Fruit fly (Drosophila melanogaster): ENCODE data around the gene Bx.

The Bx gene

dm6 chrX:18506639-18507528 is 8.3 kb upstream of the Bx start:
- peak; percentile 19 for TF ChIP-seq CG17801 (GFP tag; optimal IDR thresholded peaks at IDR 0.05; ENCODE audit: partially characterized antibody)

- TF ChIP-seq CG17801 (GFP tag; optimal IDR thresholded peaks at IDR 0.05; ENCODE audit: partially characterized antibody): no peak
Measured at dm6 chrX:18508565-18508964, 6.7 kb upstream of the Bx start.

- no peak for TF ChIP-seq CG17801 (GFP tag; optimal IDR thresholded peaks at IDR 0.05; ENCODE audit: partially characterized antibody)
Measured at dm6 chrX:18509430-18509829, 5.8 kb upstream of the Bx start.

dm6 chrX:18510884-18511283 is 4.3 kb upstream of the Bx start:
- peak; percentile 11 for TF ChIP-seq CG17801 (GFP tag; optimal IDR thresholded peaks at IDR 0.05; ENCODE audit: partially characterized antibody)

dm6 chrX:18512271-18512679 is 3.0 kb upstream of the Bx start, which contains the start of gene Ggt-1:
Ggt-1 (minus strand) TSS chrX:18512521.
- TF ChIP-seq CG17801 (GFP tag; optimal IDR thresholded peaks at IDR 0.05; ENCODE audit: partially characterized antibody): peak; percentile 61

- no peak for TF ChIP-seq CG17801 (GFP tag; optimal IDR thresholded peaks at IDR 0.05; ENCODE audit: partially characterized antibody)
Measured at dm6 chrX:18514767-18515166, 461 bp upstream of the Bx start, which contains the start of gene CG6470. CG6470 (minus strand) TSS chrX:18514867.

dm6 chrX:18515988-18516541 is 837 bp downstream of the Bx start:
- no peak for TF ChIP-seq CG17801 (GFP tag; optimal IDR thresholded peaks at IDR 0.05; ENCODE audit: partially characterized antibody)

- no peak for TF ChIP-seq CG17801 (GFP tag; optimal IDR thresholded peaks at IDR 0.05; ENCODE audit: partially characterized antibody)
Measured at dm6 chrX:18517415-18517814, 2.2 kb downstream of the Bx start.

- TF ChIP-seq CG17801 (GFP tag; optimal IDR thresholded peaks at IDR 0.05; ENCODE audit: partially characterized antibody): no peak
Measured at dm6 chrX:18520360-18520759, 5.1 kb downstream of the Bx start.

- no peak for TF ChIP-seq CG17801 (GFP tag; optimal IDR thresholded peaks at IDR 0.05; ENCODE audit: partially characterized antibody)
Measured at dm6 chrX:18522395-18523104, 7.3 kb downstream of the Bx start, which contains the start of gene CG6481. CG6481 (minus strand) TSS chrX:18522445.

- TF ChIP-seq CG17801 (GFP tag; optimal IDR thresholded peaks at IDR 0.05; ENCODE audit: partially characterized antibody): no peak
Measured at dm6 chrX:18523146-18523812, 8.1 kb downstream of the Bx start.

dm6 chrX:18524594-18525266 is 9.5 kb downstream of the Bx start:
- TF ChIP-seq CG17801 (GFP tag; optimal IDR thresholded peaks at IDR 0.05; ENCODE audit: partially characterized antibody): no peak

dm6 chrX:18528166-18528733 is 13.0 kb downstream of the Bx start, which contains the start of the genes CG15042 and CG15047:
CG15042 (minus strand) TSS chrX:18528266.
CG15047 (plus strand) TSS chrX:18528683.
- no peak for TF ChIP-seq CG17801 (GFP tag; optimal IDR thresholded peaks at IDR 0.05; ENCODE audit: partially characterized antibody)

dm6 chrX:18533308-18533707 is 18.1 kb downstream of the Bx start:
- no peak for TF ChIP-seq CG17801 (GFP tag; optimal IDR thresholded peaks at IDR 0.05; ENCODE audit: partially characterized antibody)
